Fruit fly (Drosophila melanogaster) whole organism, embryonic: ENCODE results near the gene CG7685.

Experiments
- Abd-B ChIP-seq: fragments of 200-800 bp; sonication (Bioruptor generic); optimal IDR thresholded peaks from 2 replicates; lab custom pipeline; 2018; ENCODE audit warnings: missing biosample characterization, mild to moderate bottlenecking, missing genetic modification characterization, moderate library complexity
- Ada2b ChIP-seq: fragments of 200-800 bp; sonication (Bioruptor generic); IDR thresholded peaks from 2 replicates; pipeline ENCODE4 v1.3.6; 2022; ENCODE audit warnings: missing biosample characterization, missing genetic modification characterization
- B-H2 ChIP-seq: fragments of 200-800 bp; sonication (Bioruptor generic); optimal IDR thresholded peaks from 2 replicates; lab custom pipeline; 2018; ENCODE audit warnings: missing biosample characterization, mild to moderate bottlenecking, missing genetic modification characterization
- Bteb2 ChIP-seq: fragments of 200-800 bp; sonication (Bioruptor generic); optimal IDR thresholded peaks from 2 replicates; lab custom pipeline; 2016; ENCODE audit warnings: missing biosample characterization, missing genetic modification characterization
- CG10959 ChIP-seq: fragments of 200-800 bp; sonication (Bioruptor generic); IDR thresholded peaks from 2 replicates; pipeline ENCODE4 v1.3.6; 2022; ENCODE audit warnings: missing biosample characterization, missing genetic modification characterization
- CG11247 ChIP-seq: fragments of 200-800 bp; sonication (Bioruptor generic); IDR thresholded peaks from 2 replicates; pipeline ENCODE4 v1.3.6; 2022; ENCODE audit warnings: missing biosample characterization, missing genetic modification characterization
- CG12769 ChIP-seq: fragments of 200-800 bp; sonication (Bioruptor generic); optimal IDR thresholded peaks from 2 replicates; lab custom pipeline; 2019; ENCODE audit warnings: missing biosample characterization, mild to moderate bottlenecking, missing genetic modification characterization, moderate library complexity
- CG12942 ChIP-seq: fragments of 200-800 bp; sonication (Bioruptor generic); optimal IDR thresholded peaks from 3 replicates; lab custom pipeline; 2016; ENCODE audit warnings: missing biosample characterization, missing genetic modification characterization
- CG13894 ChIP-seq: fragments of 200-800 bp; sonication (Bioruptor generic); optimal IDR thresholded peaks from 3 replicates; lab custom pipeline; 2018; ENCODE audit warnings: missing biosample characterization, mild to moderate bottlenecking, missing genetic modification characterization, moderate library complexity
- CG1603 ChIP-seq: fragments of 200-800 bp; sonication (Bioruptor generic); optimal IDR thresholded peaks from 2 replicates; lab custom pipeline; 2019; ENCODE audit warnings: missing biosample characterization, mild to moderate bottlenecking, missing genetic modification characterization, moderate library complexity
- CG17802 ChIP-seq: fragments of 200-800 bp; sonication (Bioruptor generic); optimal IDR thresholded peaks from 2 replicates; lab custom pipeline; 2018; ENCODE audit warnings: missing biosample characterization, mild to moderate bottlenecking, missing genetic modification characterization, moderate library complexity
- CG18764 ChIP-seq: fragments of 200-800 bp; sonication (Bioruptor generic); optimal IDR thresholded peaks from 3 replicates; lab custom pipeline; 2016; ENCODE audit warnings: missing biosample characterization, missing genetic modification characterization
- CG3726 ChIP-seq: fragments of 200-800 bp; sonication (Bioruptor generic); IDR thresholded peaks from 3 replicates; pipeline ENCODE4, ENCODE4 v1.3.6; 2022; ENCODE audit warnings: missing biosample characterization, missing genetic modification characterization
- CG3995 ChIP-seq: fragments of 200-800 bp; sonication (Bioruptor generic); optimal IDR thresholded peaks from 3 replicates; lab custom pipeline; 2016; ENCODE audit warnings: missing biosample characterization, missing genetic modification characterization
- CG6654 ChIP-seq: fragments of 200-800 bp; sonication (Bioruptor generic); optimal IDR thresholded peaks from 2 replicates; lab custom pipeline; 2017; ENCODE audit warnings: missing biosample characterization, mild to moderate bottlenecking, missing genetic modification characterization
- CG6765 ChIP-seq: fragments of 200-800 bp; sonication (Bioruptor generic); optimal IDR thresholded peaks from 3 replicates; lab custom pipeline; 2017; ENCODE audit warnings: missing biosample characterization, mild to moderate bottlenecking, missing genetic modification characterization
- CG8089 ChIP-seq: fragments of 200-800 bp; sonication (Bioruptor generic); optimal IDR thresholded peaks from 3 replicates; lab custom pipeline; 2016; ENCODE audit warnings: missing biosample characterization, missing genetic modification characterization
- CG9727 ChIP-seq: fragments of 200-800 bp; sonication (Bioruptor generic); optimal IDR thresholded peaks from 3 replicates; lab custom pipeline; 2017; ENCODE audit warnings: missing biosample characterization, mild to moderate bottlenecking, missing genetic modification characterization
- D19A ChIP-seq: fragments of 200-800 bp; optimal IDR thresholded peaks from 3 replicates; lab custom pipeline; 2019; ENCODE audit warnings: missing biosample characterization, mild to moderate bottlenecking, missing genetic modification characterization, moderate library complexity
- E2f1 ChIP-seq: fragments of 200-800 bp; sonication (Bioruptor generic); IDR thresholded peaks from 2 replicates; pipeline ENCODE4 v1.3.6; 2022; ENCODE audit warnings: missing biosample characterization, missing genetic modification characterization
- E2f2 ChIP-seq: fragments of 200-800 bp; sonication (Bioruptor generic); IDR thresholded peaks from 2 replicates; pipeline ENCODE4 v1.3.6; 2022; ENCODE audit warnings: missing biosample characterization, missing genetic modification characterization
- Fer3 ChIP-seq: fragments of 200-800 bp; sonication (Bioruptor generic); optimal IDR thresholded peaks from 2 replicates; lab custom pipeline; 2018; ENCODE audit warnings: missing biosample characterization, mild to moderate bottlenecking, missing genetic modification characterization, moderate library complexity
- Gsc ChIP-seq: fragments of 200-800 bp; sonication (Bioruptor generic); IDR thresholded peaks from 2 replicates; pipeline ENCODE4 v1.3.6; 2022; ENCODE audit warnings: missing biosample characterization, missing genetic modification characterization
- HmgZ ChIP-seq: fragments of 200-800 bp; sonication (Bioruptor generic); optimal IDR thresholded peaks from 2 replicates; lab custom pipeline; 2018; ENCODE audit warnings: missing biosample characterization, mild to moderate bottlenecking, missing genetic modification characterization
- Mad ChIP-seq: fragments of 200-800 bp; sonication (Bioruptor generic); optimal IDR thresholded peaks from 2 replicates; lab custom pipeline; 2016; ENCODE audit warnings: missing biosample characterization, missing genetic modification characterization
- Max ChIP-seq: fragments of 200-800 bp; sonication (Bioruptor generic); optimal IDR thresholded peaks from 2 replicates; lab custom pipeline; 2016; ENCODE audit warnings: missing biosample characterization, mild to moderate bottlenecking, missing genetic modification characterization
- Oli ChIP-seq: fragments of 200-800 bp; sonication (Bioruptor generic); optimal IDR thresholded peaks from 2 replicates; lab custom pipeline; 2018; ENCODE audit warnings: missing biosample characterization, mild to moderate bottlenecking, missing genetic modification characterization, moderate library complexity
- Opbp ChIP-seq: fragments of 200-800 bp; sonication (Bioruptor generic); IDR thresholded peaks from 3 replicates; pipeline ENCODE4 v1.3.6; 2022; ENCODE audit warnings: missing biosample characterization, missing genetic modification characterization; ENCODE audit not compliant: partially characterized antibody
- Optix ChIP-seq: fragments of 200-800 bp; sonication (Bioruptor generic); IDR thresholded peaks from 3 replicates; pipeline ENCODE4 v1.3.6; 2022; ENCODE audit warnings: missing biosample characterization, missing genetic modification characterization
- Poxn ChIP-seq: fragments of 200-800 bp; sonication (Bioruptor generic); IDR thresholded peaks from 2 replicates; pipeline ENCODE4 v1.3.6; 2022; ENCODE audit warnings: missing biosample characterization, missing genetic modification characterization
- Scr ChIP-seq: fragments of 200-800 bp; sonication (Bioruptor generic); IDR thresholded peaks from 2 replicates; pipeline ENCODE4 v1.3.6; 2022; ENCODE audit warnings: missing biosample characterization, missing genetic modification characterization; ENCODE audit not compliant: partially characterized antibody
- Side ChIP-seq: fragments of 200-800 bp; sonication (Bioruptor generic); optimal IDR thresholded peaks from 2 replicates; lab custom pipeline; 2016; ENCODE audit warnings: missing biosample characterization, missing genetic modification characterization
- Ssrp ChIP-seq: fragments of 200-800 bp; sonication (Bioruptor generic); optimal IDR thresholded peaks from 2 replicates; lab custom pipeline; 2018; ENCODE audit warnings: missing biosample characterization, mild to moderate bottlenecking, missing genetic modification characterization, moderate library complexity
- TFAM ChIP-seq: fragments of 200-800 bp; sonication (Bioruptor generic); optimal IDR thresholded peaks from 2 replicates; lab custom pipeline; 2017; ENCODE audit warnings: missing biosample characterization, missing genetic modification characterization, inconsistent platforms
- ara ChIP-seq: fragments of 200-800 bp; sonication (Bioruptor generic); IDR thresholded peaks from 2 replicates; pipeline ENCODE4 v1.3.6; 2022; ENCODE audit warnings: missing biosample characterization, missing genetic modification characterization
- crol ChIP-seq: fragments of 200-800 bp; sonication (Bioruptor generic); IDR thresholded peaks from 2 replicates; pipeline ENCODE4 v1.3.6; 2022; ENCODE audit warnings: missing biosample characterization, missing genetic modification characterization
- dmrt11E ChIP-seq: fragments of 200-800 bp; sonication (Bioruptor generic); optimal IDR thresholded peaks from 3 replicates; lab custom pipeline; 2018; ENCODE audit warnings: missing biosample characterization, mild to moderate bottlenecking, missing genetic modification characterization, moderate library complexity
- eve ChIP-seq, 2 experiments: fragments of >200 bp; optimal IDR thresholded peaks; 2 replicates each; lab custom pipeline; 2017; ENCODE audit warnings: missing biosample characterization in 2 of 2, missing genetic modification characterization in 2 of 2
- fd96Cb ChIP-seq: fragments of 200-800 bp; sonication (Bioruptor generic); optimal IDR thresholded peaks from 2 replicates; lab custom pipeline; 2018; ENCODE audit warnings: missing biosample characterization, mild to moderate bottlenecking, missing genetic modification characterization, moderate library complexity
- hkb ChIP-seq, 2 experiments: fragments of 200-800 bp in 1 of 2; fragments of >200 bp in 1 of 2; sonication (Bioruptor generic) in 1 of 2; IDR thresholded peaks in 1 of 2; optimal IDR thresholded peaks in 1 of 2; 2 replicates each; pipeline versions ENCODE4 v1.3.6 to Lab custom; 2017 to 2022; ENCODE audit warnings: missing biosample characterization in 1 of 2, missing genetic modification characterization in 1 of 2
- ken ChIP-seq: fragments of 200-800 bp; sonication (Bioruptor generic); IDR thresholded peaks from 3 replicates; pipeline ENCODE4 v1.3.6; 2022; ENCODE audit warnings: missing biosample characterization, missing genetic modification characterization
- nerfin-1 ChIP-seq: fragments of 200-800 bp; sonication (Bioruptor generic); optimal IDR thresholded peaks from 3 replicates; lab custom pipeline; 2019; ENCODE audit warnings: missing biosample characterization, mild to moderate bottlenecking, missing genetic modification characterization, moderate library complexity
- otp ChIP-seq: fragments of 200-800 bp; sonication (Bioruptor generic); IDR thresholded peaks from 3 replicates; pipeline ENCODE4, ENCODE4 v1.3.6; 2022; ENCODE audit warnings: missing biosample characterization, missing genetic modification characterization
- repo ChIP-seq: fragments of 200-800 bp; sonication (Bioruptor generic); optimal IDR thresholded peaks from 2 replicates; lab custom pipeline; 2016; ENCODE audit warnings: missing biosample characterization, missing genetic modification characterization
- row ChIP-seq: fragments of 200-800 bp; sonication (Bioruptor generic); IDR thresholded peaks from 3 replicates; pipeline ENCODE4 v1.3.6; 2022; ENCODE audit warnings: missing biosample characterization, missing genetic modification characterization
- sc ChIP-seq, 3 experiments: fragments of >200 bp in 2 of 3; fragments of 200-800 bp in 1 of 3; sonication (Bioruptor generic) in 1 of 3; optimal IDR thresholded peaks; 2 replicates in 2 of 3; 3 replicates in 1 of 3; lab custom pipeline; 2017; ENCODE audit warnings: mild to moderate bottlenecking in 1 of 3, missing biosample characterization in 1 of 3, missing genetic modification characterization in 1 of 3, missing genetic modification reagents in 1 of 3
- sens-2 ChIP-seq: fragments of 200-800 bp; sonication (Bioruptor generic); IDR thresholded peaks from 2 replicates; pipeline ENCODE4 v1.3.6; 2022; ENCODE audit warnings: missing biosample characterization, missing genetic modification characterization
- sim ChIP-seq: fragments of 200-800 bp; sonication (Bioruptor generic); IDR thresholded peaks from 2 replicates; pipeline ENCODE4 v1.3.6; 2022; ENCODE audit warnings: missing biosample characterization, missing genetic modification characterization
- tin ChIP-seq: fragments of 200-800 bp; sonication (Bioruptor generic); optimal IDR thresholded peaks from 3 replicates; lab custom pipeline; 2016; ENCODE audit warnings: missing biosample characterization, missing genetic modification characterization
- tx ChIP-seq: fragments of 200-800 bp; sonication (Bioruptor generic); optimal IDR thresholded peaks from 2 replicates; lab custom pipeline; 2016; ENCODE audit warnings: missing biosample characterization, missing genetic modification characterization

Gene CG7685

DNA sequence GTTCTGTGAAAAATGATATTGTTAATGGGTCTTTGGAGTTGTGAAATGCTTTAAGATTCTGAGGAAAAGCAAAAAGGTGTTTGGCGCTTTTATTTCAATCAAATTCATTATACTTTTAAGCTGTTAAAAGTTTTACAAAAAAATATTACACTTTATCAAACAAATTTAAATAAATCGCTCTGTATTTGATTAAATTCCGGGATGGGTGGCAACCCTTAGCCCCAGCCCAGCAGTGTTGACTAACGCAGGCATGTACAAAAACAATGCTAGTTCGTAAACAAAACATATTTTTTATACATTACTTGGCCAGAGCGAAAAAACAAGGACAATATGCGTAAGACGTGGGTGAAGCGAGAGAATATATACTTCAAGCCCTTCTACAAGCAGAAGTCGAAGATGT, at the start of gene CG7685 (continued):
- TF ChIP-seq sim (no peak), nerfin-1 (tag; lab: Kevin White, UChicago) (peak; percentile 44), ara (peak; percentile 51; the same call in 1 of the 2 replicates), CG3726 (no peak), tx (peak; percentile 51), E2f1 (GFP tag; lab: Robert Waterston, UW) (0 out of 2 replicates have a peak, but pooled peaks have one; percentile 14), CG6654 (GFP tag; lab: Kevin White, UChicago) (no peak), Max (GFP tag; lab: Kevin White, UChicago) (peak; percentile 28), CG11247 (GFP tag; lab: Robert Waterston, UW) (peak; percentile 52; the same call in 1 of the 2 replicates), CG3995 (GFP tag; lab: Kevin White, UChicago) (peak; percentile 42), Optix (no peak), hkb (optimal IDR thresholded peaks at IDR 0.05; lab: Kevin White, UChicago) (no peak), hkb (GFP tag; IDR thresholded peaks at IDR 0.05; lab: Robert Waterston, UW) (peak; percentile 59), CG12942 (peak; percentile 43), otp (no peak), Opbp (GFP tag; lab: Robert Waterston, UW) (0 out of 3 replicates have a peak, but pooled peaks have one; percentile 6), CG18764 (GFP tag; lab: Kevin White, UChicago) (peak; percentile 52), Ssrp (tag; lab: Kevin White, UChicago) (peak; percentile 33), Abd-B (peak; percentile 1), CG12769 (tag; lab: Kevin White, UChicago) (peak; percentile 58), TFAM (GFP tag; lab: Kevin White, UChicago) (no peak), CG8089 (GFP tag; lab: Kevin White, UChicago) (peak; percentile 13), CG9727 (GFP tag; lab: Kevin White, UChicago) (peak; percentile 40), CG13894 (tag; lab: Kevin White, UChicago) (peak; percentile 67), eve (GFP tag; optimal IDR thresholded peaks at IDR 0.05; lab: Kevin White, UChicago) (no peak), sens-2 (GFP tag; lab: Robert Waterston, UW) (no peak), HmgZ (peak; percentile 81), CG17802 (peak; percentile 18), Fer3 (tag; lab: Kevin White, UChicago) (peak; percentile 72), CG10959 (GFP tag; lab: Robert Waterston, UW) (no peak), B-H2 (GFP tag; lab: Kevin White, UChicago) (peak; percentile 89), ken (peak; percentile 48; the same call in 1 of the 3 replicates), Poxn (GFP tag; lab: Robert Waterston, UW) (no peak), Scr (peak; percentile 43), dmrt11E (peak; percentile 30), fd96Cb (peak; percentile 27), Mad (GFP tag; lab: Kevin White, UChicago) (peak; percentile 56), CG6765 (peak; percentile 20), sc (optimal IDR thresholded peaks at IDR 0.05; lab: Kevin White, UChicago) (no peak), sc (GFP tag; optimal IDR thresholded peaks at IDR 0.05; lab: Kevin White, UChicago) (no peak), tin (peak; percentile 71), crol (GFP tag; lab: Robert Waterston, UW) (no peak), Ada2b (GFP tag; lab: Robert Waterston, UW) (no peak; the same call in 1 of the 2 replicates), Side (GFP tag; lab: Kevin White, UChicago) (peak; percentile 62), Gsc (GFP tag; lab: Robert Waterston, UW) (no peak), Oli (tag; lab: Kevin White, UChicago) (peak; percentile 40), D19A (tag; lab: Kevin White, UChicago) (peak; percentile 58), Bteb2 (GFP tag; lab: Kevin White, UChicago) (peak; percentile 66), repo (GFP tag; lab: Kevin White, UChicago) (peak; percentile 63), E2f2 (GFP tag; lab: Robert Waterston, UW) (peak; percentile 83), row (GFP tag; lab: Robert Waterston, UW) (peak; percentile 85), CG1603 (peak; percentile 66)
